Worm (Caenorhabditis elegans) whole organism, L2 larva: Measurements from ENCODE around the gene fipp-1.

Experiments used
- C34F6.9 ChIP-seq: fragments of 150-350 bp; optimal IDR thresholded peaks from 2 replicates; lab custom pipeline; 2014; ENCODE audit warnings: missing biosample characterization, missing genetic modification characterization
- R02D3.7 ChIP-seq: fragments of 150-350 bp; optimal IDR thresholded peaks from 2 replicates; lab custom pipeline; 2014; ENCODE audit warnings: missing biosample characterization, missing genetic modification characterization
- Y55F3AM.14 ChIP-seq: fragments of 200-800 bp; sonication (Bioruptor generic); optimal IDR thresholded peaks from 2 replicates; lab custom pipeline; 2018; ENCODE audit warnings: mild to moderate bottlenecking, missing genetic modification characterization, missing compliant biosample characterization
- ZK546.5 ChIP-seq: sonication (generic microtip); optimal IDR thresholded peaks from 2 replicates; lab custom pipeline; 2017; ENCODE audit warnings: missing biosample characterization, missing genetic modification characterization
- ama-1 ChIP-seq: fragments of 150-350 bp; optimal IDR thresholded peaks from 2 replicates; lab custom pipeline; 2018; ENCODE audit warnings: inconsistent platforms
- ceh-16 ChIP-seq: fragments of 150-350 bp; optimal IDR thresholded peaks from 2 replicates; lab custom pipeline; 2014; ENCODE audit warnings: missing biosample characterization, missing genetic modification characterization
- ceh-82 ChIP-seq: fragments of 150-350 bp; optimal IDR thresholded peaks from 2 replicates; lab custom pipeline; 2014; ENCODE audit warnings: missing biosample characterization, missing genetic modification characterization
- crh-2 ChIP-seq: sonication (generic microtip); optimal IDR thresholded peaks from 2 replicates; lab custom pipeline; 2017; ENCODE audit warnings: missing biosample characterization, missing genetic modification characterization
- dmd-4 ChIP-seq: sonication (generic microtip); optimal IDR thresholded peaks from 2 replicates; lab custom pipeline; 2017; ENCODE audit warnings: missing biosample characterization, missing genetic modification characterization
- egl-27 ChIP-seq: sonication (generic microtip); optimal IDR thresholded peaks from 3 replicates; lab custom pipeline; 2017; ENCODE audit warnings: missing biosample characterization, missing genetic modification reagents, missing genetic modification characterization
- elt-1 ChIP-seq: fragments of 150-350 bp; optimal IDR thresholded peaks from 2 replicates; lab custom pipeline; 2014; ENCODE audit warnings: missing biosample characterization, missing genetic modification characterization
- elt-3 ChIP-seq: sonication (generic microtip); optimal IDR thresholded peaks from 2 replicates; lab custom pipeline; 2017; ENCODE audit warnings: missing biosample characterization, missing genetic modification characterization
- fos-1 ChIP-seq: fragments of 150-350 bp; optimal IDR thresholded peaks from 2 replicates; lab custom pipeline; 2014; ENCODE audit warnings: missing biosample characterization, missing genetic modification characterization
- gmeb-1 ChIP-seq: fragments of 150-350 bp; optimal IDR thresholded peaks from 2 replicates; lab custom pipeline; 2014; ENCODE audit warnings: missing biosample characterization, missing genetic modification characterization
- lin-13 ChIP-seq: fragments of 150-350 bp; optimal IDR thresholded peaks from 2 replicates; lab custom pipeline; 2014; ENCODE audit warnings: missing biosample characterization, missing genetic modification reagents, missing genetic modification characterization
- lin-39 ChIP-seq: fragments of 150-350 bp; optimal IDR thresholded peaks from 2 replicates; lab custom pipeline; 2014; ENCODE audit warnings: missing biosample characterization, missing genetic modification reagents, missing genetic modification characterization
- lsy-2 ChIP-seq, 2 experiments: fragments of 150-350 bp in 1 of 2; sonication (generic microtip) in 1 of 2; optimal IDR thresholded peaks; 2 replicates each; lab custom pipeline; 2014 to 2017; ENCODE audit warnings: missing biosample characterization in 2 of 2, missing genetic modification characterization in 2 of 2
- mab-5 ChIP-seq: fragments of 150-350 bp; optimal IDR thresholded peaks from 2 replicates; lab custom pipeline; 2014; ENCODE audit warnings: missing biosample characterization, missing genetic modification characterization
- mbf-1 ChIP-seq: sonication (generic microtip); optimal IDR thresholded peaks from 2 replicates; lab custom pipeline; 2017; ENCODE audit warnings: missing biosample characterization, missing genetic modification characterization
- mdl-1 ChIP-seq, 2 experiments: fragments of 150-350 bp in 1 of 2; sonication (generic microtip) in 1 of 2; optimal IDR thresholded peaks; 2 replicates each; lab custom pipeline; 2017; ENCODE audit warnings: missing biosample characterization in 2 of 2, missing genetic modification characterization in 2 of 2
- nhr-10 ChIP-seq: sonication (generic microtip); optimal IDR thresholded peaks from 2 replicates; lab custom pipeline; 2017; ENCODE audit warnings: missing biosample characterization, missing genetic modification characterization
- nhr-129 ChIP-seq: fragments of 150-350 bp; optimal IDR thresholded peaks from 2 replicates; lab custom pipeline; 2014; ENCODE audit warnings: missing biosample characterization, missing genetic modification characterization
- nhr-237 ChIP-seq: fragments of 150-350 bp; optimal IDR thresholded peaks from 2 replicates; lab custom pipeline; 2014; ENCODE audit warnings: missing biosample characterization, missing genetic modification characterization
- nhr-25 ChIP-seq: fragments of 150-350 bp; sonication (generic microtip); optimal IDR thresholded peaks from 3 replicates; lab custom pipeline; 2014; ENCODE audit warnings: missing biosample characterization, missing genetic modification characterization
- nhr-6 ChIP-seq: fragments of 150-350 bp; optimal IDR thresholded peaks from 2 replicates; lab custom pipeline; 2014; ENCODE audit warnings: missing biosample characterization, missing genetic modification characterization
- nhr-77 ChIP-seq: fragments of 150-350 bp; optimal IDR thresholded peaks from 2 replicates; lab custom pipeline; 2014; ENCODE audit warnings: missing biosample characterization, missing genetic modification characterization
- peb-1 ChIP-seq: fragments of 150-350 bp; optimal IDR thresholded peaks from 2 replicates; lab custom pipeline; 2014; ENCODE audit warnings: missing biosample characterization, missing genetic modification characterization
- sem-4 ChIP-seq: fragments of 150-350 bp; optimal IDR thresholded peaks from 2 replicates; lab custom pipeline; 2014; ENCODE audit warnings: missing biosample characterization, missing genetic modification reagents, missing genetic modification characterization
- skn-1 ChIP-seq: sonication (generic microtip); optimal IDR thresholded peaks from 2 replicates; lab custom pipeline; 2017; ENCODE audit warnings: missing biosample characterization, missing genetic modification characterization
- sma-9 ChIP-seq, 2 experiments: fragments of 150-350 bp in 1 of 2; sonication (generic microtip) in 1 of 2; optimal IDR thresholded peaks; 2 replicates each; lab custom pipeline; 2014 to 2016; ENCODE audit warnings: missing genetic modification characterization in 2 of 2, mild to moderate bottlenecking in 1 of 2, missing biosample characterization in 1 of 2, missing compliant biosample characterization in 1 of 2, missing genetic modification reagents in 1 of 2, moderate library complexity in 1 of 2
- snpc-4 ChIP-seq: fragments of 150-350 bp; optimal IDR thresholded peaks from 2 replicates; lab custom pipeline; 2014; ENCODE audit warnings: missing biosample characterization, missing genetic modification characterization
- unc-39 ChIP-seq: fragments of 150-350 bp; optimal IDR thresholded peaks from 2 replicates; lab custom pipeline; 2014; ENCODE audit warnings: missing biosample characterization, missing genetic modification characterization
- unc-62 ChIP-seq: fragments of 150-350 bp; optimal IDR thresholded peaks from 2 replicates; lab custom pipeline; 2014; ENCODE audit warnings: missing biosample characterization, missing genetic modification reagents, missing genetic modification characterization
- zag-1 ChIP-seq: fragments of 150-350 bp; optimal IDR thresholded peaks from 2 replicates; lab custom pipeline; 2014; ENCODE audit warnings: missing biosample characterization, missing genetic modification characterization
- ztf-1 ChIP-seq: fragments of 200-800 bp; sonication (Bioruptor generic); conservative IDR thresholded peaks from 2 replicates; pipeline ENCODE4 v1.3.6; 2022; ENCODE audit warnings: missing genetic modification characterization, missing compliant biosample characterization
- ztf-11 ChIP-seq: sonication (generic microtip); optimal IDR thresholded peaks from 2 replicates; lab custom pipeline; 2017; ENCODE audit warnings: missing biosample characterization, missing genetic modification characterization
- ztf-4 ChIP-seq: fragments of 150-350 bp; optimal IDR thresholded peaks from 2 replicates; lab custom pipeline; 2014; ENCODE audit warnings: missing biosample characterization, missing genetic modification characterization

The fipp-1 gene

ce11 chrV:4384482-4384881 is 12.9 kb downstream of the fipp-1 start, which contains the start of gene F13A2.2:
Gene F13A2.2 (minus strand): TSS chrV:4384582.
- TF ChIP-seq fos-1 (tag; lab: Kevin White, UChicago): no peak
- TF ChIP-seq peb-1 (tag; lab: Kevin White, UChicago): no peak
- no peak for TF ChIP-seq ceh-82
- no peak for TF ChIP-seq lin-13 (GFP tag; lab: Kevin White, UChicago)
- TF ChIP-seq unc-62 (GFP tag; lab: Kevin White, UChicago): no peak
- TF ChIP-seq nhr-10 (tag; lab: Kevin White, UChicago): no peak
- no peak for TF ChIP-seq mdl-1 (tag; optimal IDR thresholded peaks at IDR 0.05; lab: Kevin White, UChicago)
- TF ChIP-seq zag-1 (tag; lab: Kevin White, UChicago): no peak
- no peak for TF ChIP-seq lin-39 (tag; lab: Kevin White, UChicago)
- TF ChIP-seq nhr-237 (tag; lab: Kevin White, UChicago): no peak
- TF ChIP-seq elt-1 (tag; lab: Kevin White, UChicago): no peak
- TF ChIP-seq ama-1 (lab: Kevin White, UChicago): no peak
- TF ChIP-seq dmd-4 (tag; lab: Kevin White, UChicago): no peak
- TF ChIP-seq ztf-1: no peak
- TF ChIP-seq egl-27: no peak
- no peak for TF ChIP-seq crh-2

- TF ChIP-seq nhr-237 (tag; lab: Kevin White, UChicago) (no peak), nhr-25 (tag; lab: Kevin White, UChicago) (no peak), lsy-2 (tag; optimal IDR thresholded peaks at IDR 0.05; lab: Kevin White, UChicago) (no peak), ceh-16 (no peak), nhr-6 (tag; lab: Kevin White, UChicago) (no peak), unc-39 (tag; lab: Kevin White, UChicago) (no peak), snpc-4 (tag; lab: Kevin White, UChicago) (no peak), skn-1 (no peak)
- TF ChIP-seq, all 48 proteins: peak for 0
Measured at ce11 chrV:4386173-4386572, 14.6 kb downstream of the fipp-1 start, which contains the start of gene F13A2.10. Gene F13A2.10 (minus strand): TSS chrV:4386273.

ce11 chrV:4387402-4387801 is 15.8 kb downstream of the fipp-1 start, which contains the start of gene F13A2.9:
Gene F13A2.9 (minus strand): TSS chrV:4387502.
- TF ChIP-seq sma-9 (GFP tag; optimal IDR thresholded peaks at IDR 0.05; lab: Kevin White, UChicago) (no peak), sma-9 (tag; optimal IDR thresholded peaks at IDR 0.05; lab: Kevin White, UChicago) (no peak), elt-1 (tag; lab: Kevin White, UChicago) (no peak), lin-13 (GFP tag; lab: Kevin White, UChicago) (no peak), Y55F3AM.14 (no peak), sem-4 (tag; lab: Kevin White, UChicago) (no peak), nhr-129 (no peak), dmd-4 (tag; lab: Kevin White, UChicago) (no peak), ztf-11 (tag; lab: Kevin White, UChicago) (no peak), nhr-237 (tag; lab: Kevin White, UChicago) (no peak), mab-5 (no peak)

- TF ChIP-seq gmeb-1: no peak
- no peak for TF ChIP-seq snpc-4 (tag; lab: Kevin White, UChicago)
- TF ChIP-seq nhr-237 (tag; lab: Kevin White, UChicago): no peak
- no peak for TF ChIP-seq sma-9 (GFP tag; optimal IDR thresholded peaks at IDR 0.05; lab: Kevin White, UChicago)
- no peak for TF ChIP-seq sma-9 (tag; optimal IDR thresholded peaks at IDR 0.05; lab: Kevin White, UChicago)
- TF ChIP-seq ztf-1: no peak
- no peak for TF ChIP-seq nhr-25 (tag; lab: Kevin White, UChicago)
- TF ChIP-seq dmd-4 (tag; lab: Kevin White, UChicago): no peak
Measured at ce11 chrV:4387916-4388315, 16.3 kb downstream of the fipp-1 start.

- TF ChIP-seq ztf-4 (tag; lab: Kevin White, UChicago) (no peak), egl-27 (no peak), R02D3.7 (tag; lab: Kevin White, UChicago) (no peak), elt-1 (tag; lab: Kevin White, UChicago) (no peak), crh-2 (no peak), snpc-4 (tag; lab: Kevin White, UChicago) (no peak), nhr-77 (tag; lab: Kevin White, UChicago) (no peak), nhr-10 (tag; lab: Kevin White, UChicago) (no peak), C34F6.9 (tag; lab: Kevin White, UChicago) (no peak), elt-3 (tag; lab: Kevin White, UChicago) (no peak), ZK546.5 (tag; lab: Kevin White, UChicago) (no peak), mbf-1 (tag; lab: Kevin White, UChicago) (no peak), unc-39 (tag; lab: Kevin White, UChicago) (no peak), nhr-6 (tag; lab: Kevin White, UChicago) (no peak), sma-9 (GFP tag; optimal IDR thresholded peaks at IDR 0.05; lab: Kevin White, UChicago) (no peak), sma-9 (tag; optimal IDR thresholded peaks at IDR 0.05; lab: Kevin White, UChicago) (no peak), lsy-2 (tag; optimal IDR thresholded peaks at IDR 0.05; lab: Kevin White, UChicago) (no peak), ztf-1 (no peak), unc-62 (GFP tag; lab: Kevin White, UChicago) (no peak), sem-4 (tag; lab: Kevin White, UChicago) (no peak)
Measured at ce11 chrV:4396257-4396656, 24.6 kb downstream of the fipp-1 start, which contains the start of gene F13A2.3. Gene F13A2.3 (minus strand): TSS chrV:4396357.
